Worm (Caenorhabditis elegans): ENCODE data around the gene jmjd-3.2.

Gene jmjd-3.2

ce11 chrX:14480248-14480647 is 32.2 kb downstream of the jmjd-3.2 start, which contains the start of gene gfi-3:
gfi-3 (plus strand) TSS chrX:14480572.
- peak; percentile 32 for TF ChIP-seq B0261.1 (tag; optimal IDR thresholded peaks at IDR 0.05)
- peak; percentile 35 for TF ChIP-seq gei-17 (GFP tag; optimal IDR thresholded peaks at IDR 0.05)
- peak; percentile 25 for TF ChIP-seq madf-10 (tag; optimal IDR thresholded peaks at IDR 0.05)
- peak; percentile 20 for TF ChIP-seq efl-1 (GFP tag; optimal IDR thresholded peaks at IDR 0.05)
- TF ChIP-seq repo-1 (tag; optimal IDR thresholded peaks at IDR 0.05), result no peak
- peak in 1 of 2 experiments; percentile 11 for TF ChIP-seq let-607 (tag; optimal IDR thresholded peaks at IDR 0.05)
- 0 out of 2 replicates have a peak, but pooled peaks have one; percentile 19 for TF ChIP-seq K11D2.4 (GFP tag; IDR thresholded peaks at IDR 0.05)
- peak; percentile 72 for TF ChIP-seq hmg-20 (GFP tag; IDR thresholded peaks at IDR 0.05)
- peak; percentile 77 for TF ChIP-seq zfh-2 (GFP tag; conservative IDR thresholded peaks at IDR 0.05)
- TF ChIP-seq nfya-1 (tag; optimal IDR thresholded peaks at IDR 0.05; ENCODE audit: borderline replicate concordance, insufficient read depth), result no peak
- peak; percentile 74 for TF ChIP-seq attf-5 (GFP tag; optimal IDR thresholded peaks at IDR 0.05)
- TF ChIP-seq ztf-18 (tag; optimal IDR thresholded peaks at IDR 0.05), result peak; percentile 94
- peak; percentile 39 for TF ChIP-seq ztf-26 (tag; optimal IDR thresholded peaks at IDR 0.05)
- peak; percentile 70 for TF ChIP-seq nhr-80 (tag; optimal IDR thresholded peaks at IDR 0.05)
- 0 out of 2 replicates have a peak, but pooled peaks have one; percentile 37 for TF ChIP-seq B0336.3 (GFP tag; IDR thresholded peaks at IDR 0.05)
- peak; percentile 40 for TF ChIP-seq K12H6.12 (tag; optimal IDR thresholded peaks at IDR 0.05)
- no peak for TF ChIP-seq snpc-4 (GFP tag; optimal IDR thresholded peaks at IDR 0.05)
- TF ChIP-seq snpc-4 (tag; optimal IDR thresholded peaks at IDR 0.05), result peak; percentile 67 to 92 (median 89)
- TF ChIP-seq hmg-1.2 (GFP tag; IDR thresholded peaks at IDR 0.05), result peak; percentile 79
- no peak for TF ChIP-seq F33H1.4 (GFP tag; IDR thresholded peaks at IDR 0.05)
- peak; percentile 37 for TF ChIP-seq lin-54 (GFP tag; optimal IDR thresholded peaks at IDR 0.05)
- no peak for TF ChIP-seq B0019.2 (GFP tag; conservative IDR thresholded peaks at IDR 0.05)
- TF ChIP-seq mcd-1 (GFP tag; IDR thresholded peaks at IDR 0.05), result peak; percentile 69
- no peak for TF ChIP-seq bed-1 (GFP tag; IDR thresholded peaks at IDR 0.05)
- TF ChIP-seq cebp-1 (GFP tag; IDR thresholded peaks at IDR 0.05), result peak; percentile 19; the same call in 1 of the 2 replicates
- peak; percentile 78 for TF ChIP-seq cebp-1 (tag; optimal IDR thresholded peaks at IDR 0.05)
- peak; percentile 63 for TF ChIP-seq tbp1 (GFP tag; optimal IDR thresholded peaks at IDR 0.05)
- peak in 1 of 3 experiments; percentile 71 for TF ChIP-seq lin-35 (GFP tag; optimal IDR thresholded peaks at IDR 0.05)
- TF ChIP-seq ZK185.1 (tag; optimal IDR thresholded peaks at IDR 0.05; ENCODE audit: poor library complexity, severe bottlenecking), result peak; percentile 65
- 0 out of 2 replicates have a peak, but pooled peaks have one; percentile 50 for TF ChIP-seq nfyb-1 (GFP tag; IDR thresholded peaks at IDR 0.05)
- TF ChIP-seq F22D6.2 (tag; optimal IDR thresholded peaks at IDR 0.05), result no peak
- no peak for TF ChIP-seq mes-4 (tag; optimal IDR thresholded peaks at IDR 0.05)
- no peak for TF ChIP-seq ztf-25 (GFP tag; IDR thresholded peaks at IDR 0.05)
- TF ChIP-seq cebp-2 (GFP tag; IDR thresholded peaks at IDR 0.05), result no peak
- no peak for TF ChIP-seq F57C9.4 (tag; optimal IDR thresholded peaks at IDR 0.05)
- TF ChIP-seq akir-1 (GFP tag; optimal IDR thresholded peaks at IDR 0.05), result no peak
- TF ChIP-seq hlh-26 (GFP tag; conservative IDR thresholded peaks at IDR 0.05), result no peak
- TF ChIP-seq madf-3 (GFP tag; IDR thresholded peaks at IDR 0.05), result 0 out of 2 replicates have a peak, but pooled peaks have one; percentile 20
- no peak for TF ChIP-seq mxl-1 (tag; optimal IDR thresholded peaks at IDR 0.05)
- peak; percentile 76 for TF ChIP-seq pbrm-1 (GFP tag; IDR thresholded peaks at IDR 0.05)
- no peak for TF ChIP-seq hsf-1 (GFP tag; IDR thresholded peaks at IDR 0.05)
- no peak for TF ChIP-seq ztf-28 (GFP tag; IDR thresholded peaks at IDR 0.05)
- no peak for TF ChIP-seq Y67H2A.10 (GFP tag; conservative IDR thresholded peaks at IDR 0.05)
- TF ChIP-seq snpc-3.4 (tag; optimal IDR thresholded peaks at IDR 0.05), result peak; percentile 2
- no peak for TF ChIP-seq ccch-3 (GFP tag; optimal IDR thresholded peaks at IDR 0.05)
- 0 out of 2 replicates have a peak, but pooled peaks have one; percentile 32 for TF ChIP-seq rcor-1 (GFP tag; IDR thresholded peaks at IDR 0.05)
- no peak for TF ChIP-seq chd-7 (tag; optimal IDR thresholded peaks at IDR 0.05)
- TF ChIP-seq C06A6.2 (GFP tag; conservative IDR thresholded peaks at IDR 0.05), result 0 out of 2 replicates have a peak, but pooled peaks have one; percentile 33
- TF ChIP-seq ztf-22 (GFP tag; optimal IDR thresholded peaks at IDR 0.05), result no peak
